Worm (Caenorhabditis elegans) whole organism, young adult: Measurements from ENCODE around the gene hsb-1.

Experiments used
- F33H1.4 ChIP-seq: fragments of 200-800 bp; sonication (Bioruptor generic); IDR thresholded peaks from 2 replicates; pipeline ENCODE4 v1.3.6; 2022; ENCODE audit warnings: missing genetic modification reagents, missing genetic modification characterization, missing compliant biosample characterization
- F39B2.1 ChIP-seq: fragments of 200-800 bp; sonication (Bioruptor generic); IDR thresholded peaks from 2 replicates; pipeline ENCODE4 v1.3.6; 2022; ENCODE audit warnings: missing genetic modification reagents, missing genetic modification characterization, missing compliant biosample characterization
- F57C9.4 ChIP-seq: sonication (generic microtip); optimal IDR thresholded peaks from 2 replicates; lab custom pipeline; 2017; ENCODE audit warnings: mild to moderate bottlenecking, missing genetic modification characterization, missing compliant biosample characterization
- K12H6.12 ChIP-seq: fragments of 200-800 bp; sonication (Bioruptor generic); optimal IDR thresholded peaks from 2 replicates; lab custom pipeline; 2018; ENCODE audit warnings: mild to moderate bottlenecking, missing genetic modification characterization, missing compliant biosample characterization
- Y56A3A.18 ChIP-seq: fragments of 200-800 bp; sonication (Bioruptor generic); IDR thresholded peaks from 2 replicates; pipeline ENCODE4 v1.3.6; 2022; ENCODE audit warnings: missing genetic modification reagents, missing genetic modification characterization, missing compliant biosample characterization
- Y79H2A.3 ChIP-seq: fragments of 200-800 bp; sonication (Bioruptor generic); conservative IDR thresholded peaks from 2 replicates; pipeline ENCODE4 v1.3.6; 2022; ENCODE audit warnings: missing genetic modification reagents, missing genetic modification characterization, missing compliant biosample characterization
- aptf-2 ChIP-seq: fragments of 200-800 bp; sonication (Bioruptor generic); conservative IDR thresholded peaks from 2 replicates; pipeline ENCODE4 v1.3.6; 2022; ENCODE audit warnings: missing genetic modification reagents, missing genetic modification characterization, missing compliant biosample characterization
- atf-7 ChIP-seq: sonication (generic microtip); optimal IDR thresholded peaks from 2 replicates; lab custom pipeline; 2017; ENCODE audit warnings: mild to moderate bottlenecking, missing genetic modification characterization, missing compliant biosample characterization
- attf-5 ChIP-seq: fragments of 200-800 bp; sonication (Bioruptor generic); optimal IDR thresholded peaks from 2 replicates; lab custom pipeline; 2018; ENCODE audit warnings: mild to moderate bottlenecking, missing genetic modification characterization, missing compliant biosample characterization
- ccch-3 ChIP-seq: fragments of 200-800 bp; sonication (Bioruptor generic); optimal IDR thresholded peaks from 2 replicates; lab custom pipeline; 2018; ENCODE audit warnings: mild to moderate bottlenecking, missing genetic modification characterization, missing compliant biosample characterization
- cebp-1 ChIP-seq, 2 experiments: fragments of 200-800 bp in 1 of 2; sonication (Bioruptor generic) in 1 of 2; sonication (generic microtip) in 1 of 2; IDR thresholded peaks in 1 of 2; optimal IDR thresholded peaks in 1 of 2; 2 replicates each; pipeline versions ENCODE4 v1.3.6 to Lab custom; 2017 to 2022; ENCODE audit warnings: missing compliant biosample characterization in 2 of 2, missing genetic modification characterization in 2 of 2, mild to moderate bottlenecking in 1 of 2, missing genetic modification reagents in 1 of 2, moderate library complexity in 1 of 2
- cebp-2 ChIP-seq: fragments of 200-800 bp; sonication (Bioruptor generic); IDR thresholded peaks from 2 replicates; pipeline ENCODE4 v1.3.6; 2022; ENCODE audit warnings: missing genetic modification characterization, missing compliant biosample characterization
- ceh-100 ChIP-seq: fragments of 200-800 bp; sonication (Bioruptor generic); IDR thresholded peaks from 2 replicates; pipeline ENCODE4 v1.3.6; 2022; ENCODE audit warnings: missing genetic modification reagents, missing genetic modification characterization, missing compliant biosample characterization
- ceh-27 ChIP-seq: fragments of 200-800 bp; sonication (Bioruptor generic); optimal IDR thresholded peaks from 2 replicates; lab custom pipeline; 2018; ENCODE audit warnings: mild to moderate bottlenecking, missing genetic modification characterization, moderate library complexity, missing compliant biosample characterization
- ceh-40 ChIP-seq: fragments of 200-800 bp; sonication (Bioruptor generic); IDR thresholded peaks from 2 replicates; pipeline ENCODE4 v1.3.6; 2022; ENCODE audit warnings: missing genetic modification characterization, missing compliant biosample characterization
- ceh-58 ChIP-seq: fragments of 200-800 bp; sonication (Bioruptor generic); IDR thresholded peaks from 2 replicates; pipeline ENCODE4 v1.3.6; 2022; ENCODE audit warnings: missing genetic modification characterization, missing compliant biosample characterization
- ceh-79 ChIP-seq: sonication (generic microtip); optimal IDR thresholded peaks from 2 replicates; lab custom pipeline; 2017; ENCODE audit warnings: mild to moderate bottlenecking, missing genetic modification characterization, missing compliant biosample characterization
- ceh-91 ChIP-seq: fragments of 200-800 bp; sonication (Bioruptor generic); IDR thresholded peaks from 2 replicates; pipeline ENCODE4 v1.3.6; 2022; ENCODE audit warnings: missing genetic modification reagents, missing genetic modification characterization, missing compliant biosample characterization
- chd-7 ChIP-seq: sonication (generic microtip); optimal IDR thresholded peaks from 2 replicates; lab custom pipeline; 2016; ENCODE audit warnings: mild to moderate bottlenecking, missing genetic modification characterization, moderate library complexity, missing compliant biosample characterization
- die-1 ChIP-seq: sonication (generic microtip); optimal IDR thresholded peaks from 2 replicates; lab custom pipeline; 2016; ENCODE audit warnings: missing genotype, mild to moderate bottlenecking, missing genetic modification characterization, missing compliant biosample characterization
- ets-4 ChIP-seq: fragments of 200-800 bp; sonication (Bioruptor generic); optimal IDR thresholded peaks from 2 replicates; lab custom pipeline; 2018; ENCODE audit warnings: mild to moderate bottlenecking, missing genetic modification characterization, missing compliant biosample characterization
- gei-17 ChIP-seq: fragments of 200-800 bp; sonication (Bioruptor generic); optimal IDR thresholded peaks from 2 replicates; lab custom pipeline; 2018; ENCODE audit warnings: mild to moderate bottlenecking, missing genetic modification characterization, missing compliant biosample characterization
- hlh-26 ChIP-seq: fragments of 200-800 bp; sonication (Bioruptor generic); conservative IDR thresholded peaks from 2 replicates; pipeline ENCODE4 v1.3.6; 2022; ENCODE audit warnings: missing genetic modification reagents, missing genetic modification characterization, missing compliant biosample characterization
- hsf-1 ChIP-seq: fragments of 200-800 bp; sonication (Bioruptor generic); IDR thresholded peaks from 2 replicates; pipeline ENCODE4 v1.3.6; 2022; ENCODE audit warnings: missing genetic modification reagents, missing genetic modification characterization, missing compliant biosample characterization
- lag-1 ChIP-seq: fragments of 200-800 bp; sonication (Bioruptor generic); IDR thresholded peaks from 2 replicates; pipeline ENCODE4 v1.3.6; 2022; ENCODE audit warnings: missing genetic modification reagents, missing genetic modification characterization, missing compliant biosample characterization
- let-526 ChIP-seq: fragments of 200-800 bp; sonication (Bioruptor generic); IDR thresholded peaks from 2 replicates; pipeline ENCODE4 v1.3.6; 2022; ENCODE audit warnings: missing genetic modification reagents, missing genetic modification characterization, missing compliant biosample characterization
- let-607 ChIP-seq, 2 experiments: fragments of 200-800 bp in 1 of 2; sonication (Bioruptor generic) in 1 of 2; sonication (generic microtip) in 1 of 2; optimal IDR thresholded peaks; 2 replicates each; lab custom pipeline; 2016 to 2018; ENCODE audit warnings: mild to moderate bottlenecking in 2 of 2, missing compliant biosample characterization in 2 of 2, missing genetic modification characterization in 2 of 2, moderate library complexity in 2 of 2, missing genotype in 1 of 2
- lin-35 ChIP-seq, 3 experiments: fragments of 150-350 bp in 2 of 3; sonication (generic microtip) in 1 of 3; optimal IDR thresholded peaks; 2 replicates each; lab custom pipeline; 2014 to 2018; ENCODE audit warnings: missing biosample characterization in 3 of 3, missing genetic modification characterization in 3 of 3, missing genetic modification reagents in 3 of 3
- lir-1 ChIP-seq: fragments of 200-800 bp; sonication (Bioruptor generic); conservative IDR thresholded peaks from 2 replicates; pipeline ENCODE4 v1.3.6; 2022; ENCODE audit warnings: missing genetic modification reagents, missing genetic modification characterization, missing compliant biosample characterization
- lsy-27 ChIP-seq: sonication (generic microtip); optimal IDR thresholded peaks from 2 replicates; lab custom pipeline; 2017; ENCODE audit warnings: missing genetic modification characterization, mild to moderate bottlenecking, missing compliant biosample characterization, antibody characterized with exemption, missing genotype, borderline replicate concordance; ENCODE audit not compliant: insufficient read depth
- madf-10 ChIP-seq: sonication (generic microtip); optimal IDR thresholded peaks from 2 replicates; lab custom pipeline; 2016; ENCODE audit warnings: mild to moderate bottlenecking, missing genetic modification characterization, missing compliant biosample characterization
- mcd-1 ChIP-seq: fragments of 200-800 bp; sonication (Bioruptor generic); IDR thresholded peaks from 2 replicates; pipeline ENCODE4 v1.3.6; 2022; ENCODE audit warnings: missing genetic modification reagents, missing genetic modification characterization, missing compliant biosample characterization
- mes-4 ChIP-seq: sonication (generic microtip); optimal IDR thresholded peaks from 2 replicates; lab custom pipeline; 2016; ENCODE audit warnings: missing genotype, missing genetic modification characterization, missing compliant biosample characterization
- nfya-2 ChIP-seq: fragments of 200-800 bp; sonication (Bioruptor generic); IDR thresholded peaks from 2 replicates; pipeline ENCODE4 v1.3.6; 2022; ENCODE audit warnings: missing genetic modification reagents, missing genetic modification characterization, missing compliant biosample characterization
- nhr-80 ChIP-seq: sonication (generic microtip); optimal IDR thresholded peaks from 2 replicates; lab custom pipeline; 2016; ENCODE audit warnings: missing genetic modification characterization, missing compliant biosample characterization
- pha-4 ChIP-seq: fragments of 150-350 bp; sonication (generic microtip); optimal IDR thresholded peaks from 2 replicates; lab custom pipeline; 2014; ENCODE audit warnings: missing biosample characterization, missing genetic modification reagents, missing genetic modification characterization
- repo-1 ChIP-seq: sonication (generic microtip); optimal IDR thresholded peaks from 2 replicates; lab custom pipeline; 2017; ENCODE audit warnings: mild to moderate bottlenecking, missing genetic modification characterization, missing compliant biosample characterization
- snpc-4 ChIP-seq, 5 experiments: fragments of 150-350 bp in 1 of 5; sonication (generic microtip) in 4 of 5; optimal IDR thresholded peaks; 2 replicates each; lab custom pipeline; 2014 to 2018; ENCODE audit warnings: missing genetic modification characterization in 5 of 5, missing biosample characterization in 3 of 5, antibody characterized with exemption in 2 of 5, mild to moderate bottlenecking in 2 of 5, missing compliant biosample characterization in 2 of 5, missing genotype in 2 of 5, moderate library complexity in 2 of 5, missing genetic modification reagents in 1 of 5
- tlf-1 ChIP-seq: fragments of 200-800 bp; sonication (Bioruptor generic); optimal IDR thresholded peaks from 2 replicates; lab custom pipeline; 2018; ENCODE audit warnings: mild to moderate bottlenecking, missing genetic modification characterization, missing compliant biosample characterization
- unc-130 ChIP-seq: sonication (generic microtip); optimal IDR thresholded peaks from 2 replicates; lab custom pipeline; 2016; ENCODE audit warnings: missing genetic modification reagents, missing genetic modification characterization, missing compliant biosample characterization
- unc-62 ChIP-seq: fragments of 150-350 bp; optimal IDR thresholded peaks from 2 replicates; lab custom pipeline; 2014; ENCODE audit warnings: missing biosample characterization, missing genetic modification reagents, missing genetic modification characterization
- xnd-1 ChIP-seq: sonication (generic microtip); optimal IDR thresholded peaks from 2 replicates; lab custom pipeline; 2016; ENCODE audit warnings: missing genotype, missing genetic modification reagents, missing genetic modification characterization, missing compliant biosample characterization
- zfh-2 ChIP-seq: fragments of 200-800 bp; sonication (Bioruptor generic); conservative IDR thresholded peaks from 2 replicates; pipeline ENCODE4 v1.3.6; 2022; ENCODE audit warnings: missing genetic modification reagents, missing genetic modification characterization, missing compliant biosample characterization
- ztf-25 ChIP-seq: fragments of 200-800 bp; sonication (Bioruptor generic); IDR thresholded peaks from 2 replicates; pipeline ENCODE4 v1.3.6; 2022; ENCODE audit warnings: missing genetic modification reagents, missing genetic modification characterization, missing compliant biosample characterization

Gene hsb-1

DNA sequence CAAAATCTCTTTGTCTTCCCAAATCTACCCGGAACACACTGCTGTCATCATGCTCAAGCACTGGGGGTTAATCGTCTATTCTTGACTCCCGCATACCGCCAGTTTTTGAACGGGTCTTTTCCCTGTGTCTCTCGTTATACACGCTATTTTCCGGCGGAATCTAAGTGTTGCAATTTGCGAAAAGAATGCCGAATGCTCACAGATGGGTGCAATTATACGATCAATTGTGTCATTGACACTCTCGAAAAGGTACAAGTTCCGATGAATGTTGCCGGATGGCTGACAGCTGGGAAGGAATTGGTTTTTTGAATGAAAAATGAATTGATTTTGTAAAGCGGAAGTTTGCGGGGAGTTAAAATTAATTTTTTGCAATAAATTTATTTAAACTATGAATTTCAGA lies 15.1 kb downstream of the hsb-1 start:
- TF ChIP-seq F33H1.4 (no peak), lag-1 (GFP tag; lab: Robert Waterston, UW) (no peak), tlf-1 (GFP tag; lab: Kevin White, UChicago) (no peak), lir-1 (no peak), let-607 (tag; optimal IDR thresholded peaks at IDR 0.05; lab: Kevin White, UChicago) (no peak), hsf-1 (no peak), Y79H2A.3 (GFP tag; lab: Robert Waterston, UW) (no peak), cebp-1 (GFP tag; IDR thresholded peaks at IDR 0.05; lab: Robert Waterston, UW) (no peak), cebp-1 (tag; optimal IDR thresholded peaks at IDR 0.05; lab: Kevin White, UChicago) (no peak), lin-35 (GFP tag; optimal IDR thresholded peaks at IDR 0.05; lab: Kevin White, UChicago) (no peak)

DNA sequence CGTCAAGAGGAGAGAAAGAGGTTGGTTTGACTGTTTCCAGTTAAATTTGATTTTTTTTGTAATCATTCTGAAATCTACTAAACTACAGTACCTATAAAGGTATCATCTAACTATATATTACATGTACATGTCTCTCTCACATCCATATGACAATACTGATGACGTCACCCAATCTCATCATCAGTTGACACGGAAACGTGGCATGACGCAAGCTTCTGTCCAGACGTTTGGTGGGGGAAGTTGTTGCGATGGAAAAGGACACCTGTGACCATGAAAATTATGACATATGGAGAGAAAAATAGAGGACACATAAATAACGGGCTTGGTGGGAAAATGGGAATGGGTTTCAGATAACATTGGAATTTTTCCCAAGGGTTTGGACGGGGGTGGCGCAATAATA lies 18.0 kb downstream of the hsb-1 start:
- no peak for TF ChIP-seq nfya-2 (GFP tag; lab: Robert Waterston, UW)
- no peak for TF ChIP-seq ceh-100 (GFP tag; lab: Robert Waterston, UW)
- TF ChIP-seq F57C9.4, result no peak
- no peak for TF ChIP-seq gei-17
- no peak for TF ChIP-seq ceh-79
- TF ChIP-seq nhr-80, result no peak
- no peak for TF ChIP-seq die-1

DNA sequence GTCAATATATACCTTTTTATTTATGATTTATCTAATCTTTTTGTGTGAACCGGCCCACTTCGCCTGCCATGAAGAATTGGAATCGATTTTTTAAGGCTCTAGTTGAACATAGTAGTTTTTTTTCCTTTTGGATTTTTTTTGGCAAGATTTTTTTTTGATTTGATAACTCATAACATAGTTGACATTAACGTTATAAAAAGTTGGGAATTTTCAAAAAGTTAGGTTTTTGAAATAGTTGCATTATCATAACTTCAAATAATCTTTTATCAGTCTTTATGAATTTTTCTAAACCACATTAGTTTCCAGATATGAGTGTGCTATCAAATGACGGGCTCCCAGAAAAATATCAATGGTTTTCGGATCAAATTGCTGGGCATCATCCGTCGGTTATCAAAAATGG lies 19.2 kb downstream of the hsb-1 start, which contains the start of gene ipmk-1:
Gene ipmk-1, plus strand, starts transcription at position 301 of the 400 bp plus-strand sequence.
- TF ChIP-seq xnd-1 (no peak), cebp-2 (GFP tag; lab: Robert Waterston, UW) (no peak), aptf-2 (GFP tag; lab: Robert Waterston, UW) (no peak), ceh-27 (GFP tag; lab: Kevin White, UChicago) (no peak), mcd-1 (GFP tag; lab: Robert Waterston, UW) (no peak), ceh-58 (GFP tag; lab: Robert Waterston, UW) (no peak), Y56A3A.18 (GFP tag; lab: Robert Waterston, UW) (no peak), zfh-2 (GFP tag; lab: Robert Waterston, UW) (no peak), Y79H2A.3 (GFP tag; lab: Robert Waterston, UW) (no peak), F39B2.1 (GFP tag; lab: Robert Waterston, UW) (no peak), unc-130 (GFP tag; lab: Kevin White, UChicago) (no peak), ccch-3 (GFP tag; lab: Kevin White, UChicago) (no peak), mes-4 (tag; lab: Kevin White, UChicago) (no peak), ets-4 (GFP tag; lab: Kevin White, UChicago) (no peak), madf-10 (tag; lab: Kevin White, UChicago) (no peak), pha-4 (tag; lab: Kevin White, UChicago) (no peak), hlh-26 (GFP tag; lab: Robert Waterston, UW) (no peak), atf-7 (tag; lab: Kevin White, UChicago) (no peak)

DNA sequence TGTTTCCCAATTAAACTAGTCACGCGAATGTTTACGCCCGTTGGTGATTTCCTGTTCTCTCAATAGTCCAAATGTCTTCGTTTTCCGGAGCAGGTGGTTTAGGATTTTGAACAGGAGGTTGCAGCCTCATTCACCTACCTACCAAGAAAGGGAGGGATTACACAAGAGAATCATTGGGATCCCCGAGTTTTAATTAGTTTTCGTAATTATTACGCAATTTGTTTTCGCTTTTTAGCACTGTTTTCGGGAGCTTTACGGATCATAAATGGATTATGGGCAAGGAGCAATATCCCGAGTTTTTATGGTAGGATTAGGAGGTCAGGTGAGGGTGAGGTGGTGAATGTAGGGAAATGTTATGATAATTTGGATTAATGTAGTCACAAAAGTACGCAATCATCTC lies 21.1 kb downstream of the hsb-1 start:
- TF ChIP-seq ztf-25 (GFP tag; lab: Robert Waterston, UW) (no peak), hlh-26 (GFP tag; lab: Robert Waterston, UW) (no peak), repo-1 (no peak), ceh-79 (no peak), let-526 (GFP tag; lab: Robert Waterston, UW) (no peak), lag-1 (GFP tag; lab: Robert Waterston, UW) (no peak), unc-62 (no peak), gei-17 (no peak), ceh-40 (GFP tag; lab: Robert Waterston, UW) (no peak), attf-5 (no peak), ceh-91 (GFP tag; lab: Robert Waterston, UW) (no peak), ceh-58 (GFP tag; lab: Robert Waterston, UW) (no peak), K12H6.12 (no peak), snpc-4 (GFP tag; optimal IDR thresholded peaks at IDR 0.05; lab: Kevin White, UChicago) (no peak), snpc-4 (tag; optimal IDR thresholded peaks at IDR 0.05; lab: Kevin White, UChicago) (no peak), lsy-27 (tag; lab: Kevin White, UChicago) (no peak), chd-7 (no peak)
